Comparison of ENCODE assay signal across 1 fruit fly cellular context in the genomic region with DNA sequence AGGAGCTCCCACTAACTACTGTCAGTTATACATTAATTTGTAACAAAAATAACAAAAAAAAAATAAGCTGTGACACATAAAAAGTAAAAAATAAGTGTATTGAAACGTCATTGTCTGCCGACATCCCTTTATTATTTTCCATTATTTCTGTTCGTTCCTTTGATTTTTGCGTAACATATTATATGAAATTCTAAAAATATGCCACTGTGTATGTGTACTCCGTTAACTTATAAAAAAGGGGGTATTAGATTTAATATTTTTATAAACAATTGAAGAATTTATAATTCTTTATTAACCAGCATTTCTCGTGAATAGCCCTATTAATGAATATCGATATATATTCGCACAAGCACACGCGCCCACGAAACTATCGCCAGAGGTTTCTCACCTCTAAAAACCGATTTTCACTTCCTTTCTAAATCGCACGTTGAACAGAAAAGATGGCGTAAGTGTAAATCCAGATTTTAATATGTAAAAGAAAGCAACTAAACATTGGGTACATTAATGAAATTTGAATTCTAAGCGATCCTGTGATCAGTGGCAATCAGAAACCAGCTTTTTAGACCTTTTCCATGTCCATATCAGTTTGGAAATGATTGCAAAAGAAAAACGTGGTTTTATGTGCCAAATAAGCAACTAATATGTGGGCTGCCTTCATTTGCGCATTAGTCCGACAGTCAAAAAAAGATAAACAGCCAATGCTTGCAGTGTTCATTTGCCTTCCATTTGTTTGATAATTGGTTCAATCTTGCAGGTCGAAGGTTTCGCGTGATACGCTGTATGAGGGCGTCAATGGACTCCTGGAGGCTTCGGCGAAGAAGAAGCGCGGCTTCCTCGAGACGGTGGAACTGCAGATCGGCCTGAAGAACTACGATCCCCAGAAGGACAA.
TF ChIP-seq lines count a peak whose summit lies in the region.

A gene (plus strand): TSS at position 406 of the 889 bp plus-strand sequence.

TF ChIP-seq in whole organism, embryonic, 481 proteins besides CTCF, POLR2A, EP300 and RAD21 (continued from another document and continues in another):
- peak; percentile 33 to 72 for TF ChIP-seq Pdp1 (GFP tag; optimal IDR thresholded peaks at IDR 0.05; lab: Kevin White, UChicago)
- peak; percentile 53 for TF ChIP-seq unpg (GFP tag; optimal IDR thresholded peaks at IDR 0.05; lab: Kevin White, UChicago)
- TF ChIP-seq trem (tag; optimal IDR thresholded peaks at IDR 0.05; lab: Kevin White, UChicago) = peak; percentile 79
- peak; percentile 55 for TF ChIP-seq CG1602 (GFP tag; optimal IDR thresholded peaks at IDR 0.05; lab: Kevin White, UChicago)
- peak; percentile 61 for TF ChIP-seq CG3281 (GFP tag; optimal IDR thresholded peaks at IDR 0.05; lab: Kevin White, UChicago)
- TF ChIP-seq CG33213 (GFP tag; optimal IDR thresholded peaks at IDR 0.05; lab: Kevin White, UChicago) = peak; percentile 33
- TF ChIP-seq lov (optimal IDR thresholded peaks at IDR 0.05; lab: Kevin White, UChicago) = no peak
- TF ChIP-seq lov (GFP tag; IDR thresholded peaks at IDR 0.05; lab: Robert Waterston, UW) = peak; percentile 86
- TF ChIP-seq pros (GFP tag; optimal IDR thresholded peaks at IDR 0.05; lab: Kevin White, UChicago) = no peak
- no peak for TF ChIP-seq br (optimal IDR thresholded peaks at IDR 0.05; lab: Kevin White, UChicago)
- peak; percentile 37 for TF ChIP-seq MBD-R2 (GFP tag; IDR thresholded peaks at IDR 0.05; lab: Robert Waterston, UW)
- TF ChIP-seq sna (GFP tag; IDR thresholded peaks at IDR 0.05; lab: Robert Waterston, UW; ENCODE audit: partially characterized antibody) = peak; percentile 19; the same call in 1 of the 2 replicates
- peak; percentile 64; the same call in 2 of the 4 replicates for TF ChIP-seq Gug (GFP tag; IDR thresholded peaks at IDR 0.05; lab: Robert Waterston, UW)
- TF ChIP-seq CG31224 (GFP tag; IDR thresholded peaks at IDR 0.05; lab: Robert Waterston, UW) = peak; percentile 18; the same call in 1 of the 2 replicates
- TF ChIP-seq Lhr (GFP tag; optimal IDR thresholded peaks at IDR 0.05; lab: Kevin White, UChicago) = no peak
- TF ChIP-seq tx (GFP tag; optimal IDR thresholded peaks at IDR 0.05; lab: Kevin White, UChicago) = no peak
- peak; percentile 71 for TF ChIP-seq CG17328 (GFP tag; IDR thresholded peaks at IDR 0.05; lab: Robert Waterston, UW)
- no peak for TF ChIP-seq fd102C (GFP tag; optimal IDR thresholded peaks at IDR 0.05; lab: Kevin White, UChicago)
- TF ChIP-seq gt (GFP tag; IDR thresholded peaks at IDR 0.05; lab: Robert Waterston, UW) = no peak
- 0 out of 2 replicates have a peak, but pooled peaks have one; percentile 23 for TF ChIP-seq wor (GFP tag; IDR thresholded peaks at IDR 0.05; lab: Robert Waterston, UW)
- peak; percentile 77 for TF ChIP-seq onecut (GFP tag; IDR thresholded peaks at IDR 0.05; lab: Robert Waterston, UW)
- TF ChIP-seq Dip3 (GFP tag; optimal IDR thresholded peaks at IDR 0.05; lab: Kevin White, UChicago) = peak; percentile 12
- peak; percentile 32; the same call in 1 of the 3 replicates for TF ChIP-seq Aef1 (GFP tag; IDR thresholded peaks at IDR 0.05; lab: Robert Waterston, UW)
- peak; percentile 95 for TF ChIP-seq CG42726 (GFP tag; IDR thresholded peaks at IDR 0.05; lab: Robert Waterston, UW; ENCODE audit: partially characterized antibody)
- TF ChIP-seq pb (GFP tag; optimal IDR thresholded peaks at IDR 0.05; lab: Kevin White, UChicago) = peak; percentile 53
- TF ChIP-seq Bteb2 (GFP tag; optimal IDR thresholded peaks at IDR 0.05; lab: Kevin White, UChicago) = peak; percentile 47
- TF ChIP-seq Opbp (GFP tag; IDR thresholded peaks at IDR 0.05; lab: Robert Waterston, UW; ENCODE audit: partially characterized antibody) = peak; percentile 96
- peak; percentile 48 for TF ChIP-seq grau (tag; optimal IDR thresholded peaks at IDR 0.05; lab: Kevin White, UChicago)
- no peak for TF ChIP-seq Eip74EF (GFP tag; optimal IDR thresholded peaks at IDR 0.05; lab: Kevin White, UChicago)
- peak; percentile 36 for TF ChIP-seq CG3407 (GFP tag; optimal IDR thresholded peaks at IDR 0.05; lab: Kevin White, UChicago)
- TF ChIP-seq ara (GFP tag; IDR thresholded peaks at IDR 0.05; lab: Robert Waterston, UW) = no peak
- TF ChIP-seq Dip2 (GFP tag; IDR thresholded peaks at IDR 0.05; lab: Robert Waterston, UW) = no peak
- TF ChIP-seq vfl (GFP tag; optimal IDR thresholded peaks at IDR 0.05; lab: Kevin White, UChicago) = no peak
- peak; percentile 89 for TF ChIP-seq CG11456 (GFP tag; IDR thresholded peaks at IDR 0.05; lab: Robert Waterston, UW)
- no peak for TF ChIP-seq Myb (GFP tag; optimal IDR thresholded peaks at IDR 0.05; lab: Kevin White, UChicago)
- no peak for TF ChIP-seq CG4617 (GFP tag; optimal IDR thresholded peaks at IDR 0.05; lab: Kevin White, UChicago; ENCODE audit: borderline replicate concordance)
- peak; percentile 78 for TF ChIP-seq nerfin-2 (GFP tag; IDR thresholded peaks at IDR 0.05; lab: Robert Waterston, UW; ENCODE audit: partially characterized antibody)
- peak; percentile 50 for TF ChIP-seq CG2678 (tag; optimal IDR thresholded peaks at IDR 0.05; lab: Kevin White, UChicago)
- TF ChIP-seq CG13775 (GFP tag; optimal IDR thresholded peaks at IDR 0.05; lab: Kevin White, UChicago) = peak; percentile 79
- no peak for TF ChIP-seq ATbp (GFP tag; optimal IDR thresholded peaks at IDR 0.05; lab: Kevin White, UChicago)
- TF ChIP-seq pfk (GFP tag; optimal IDR thresholded peaks at IDR 0.05; lab: Kevin White, UChicago) = peak; percentile 65
- TF ChIP-seq NFAT (GFP tag; IDR thresholded peaks at IDR 0.05; lab: Robert Waterston, UW) = peak; percentile 83
- peak; percentile 75 for TF ChIP-seq CG9932 (GFP tag; IDR thresholded peaks at IDR 0.05; lab: Robert Waterston, UW)
- no peak for TF ChIP-seq hth (optimal IDR thresholded peaks at IDR 0.05; lab: Kevin White, UChicago)
- TF ChIP-seq Ravus (GFP tag; IDR thresholded peaks at IDR 0.05; lab: Robert Waterston, UW) = no peak
- no peak for TF ChIP-seq CG1529 (GFP tag; optimal IDR thresholded peaks at IDR 0.05; lab: Kevin White, UChicago)
- TF ChIP-seq CG14050 (GFP tag; IDR thresholded peaks at IDR 0.05; lab: Robert Waterston, UW) = no peak
- peak; percentile 3 for TF ChIP-seq Fer1 (GFP tag; optimal IDR thresholded peaks at IDR 0.05; lab: Kevin White, UChicago)
- TF ChIP-seq ken (GFP tag; IDR thresholded peaks at IDR 0.05; lab: Robert Waterston, UW) = peak; percentile 49; the same call in 1 of the 3 replicates
- TF ChIP-seq CG10543 (GFP tag; optimal IDR thresholded peaks at IDR 0.05; lab: Kevin White, UChicago) = peak; percentile 54
- peak; percentile 34 for TF ChIP-seq CG15269 (tag; optimal IDR thresholded peaks at IDR 0.05; lab: Kevin White, UChicago)
- peak; percentile 84 for TF ChIP-seq Sry-δ (GFP tag; optimal IDR thresholded peaks at IDR 0.05; lab: Kevin White, UChicago)
- peak; percentile 69 for TF ChIP-seq CG6765 (GFP tag; optimal IDR thresholded peaks at IDR 0.05; lab: Kevin White, UChicago)
- peak; percentile 80 for TF ChIP-seq Vsx1 (GFP tag; optimal IDR thresholded peaks at IDR 0.05; lab: Kevin White, UChicago)
- TF ChIP-seq CG11247 (GFP tag; IDR thresholded peaks at IDR 0.05; lab: Robert Waterston, UW) = peak; percentile 64
- peak; percentile 10 for TF ChIP-seq Atf-2 (GFP tag; optimal IDR thresholded peaks at IDR 0.05; lab: Kevin White, UChicago)
- TF ChIP-seq disco-r (GFP tag; optimal IDR thresholded peaks at IDR 0.05; lab: Kevin White, UChicago) = no peak
- peak; percentile 23; the same call in 1 of the 2 replicates for TF ChIP-seq CG43689 (GFP tag; IDR thresholded peaks at IDR 0.05; lab: Robert Waterston, UW)
- peak; percentile 50; the same call in 1 of the 3 replicates for TF ChIP-seq Optix (GFP tag; IDR thresholded peaks at IDR 0.05; lab: Robert Waterston, UW)
- TF ChIP-seq CG8359 (GFP tag; optimal IDR thresholded peaks at IDR 0.05; lab: Kevin White, UChicago; ENCODE audit: borderline replicate concordance) = no peak
- TF ChIP-seq HLH3B (GFP tag; IDR thresholded peaks at IDR 0.05; lab: Robert Waterston, UW) = peak; percentile 56
- TF ChIP-seq CG12744 (GFP tag; optimal IDR thresholded peaks at IDR 0.05; lab: Kevin White, UChicago) = no peak
- TF ChIP-seq scrt (GFP tag; optimal IDR thresholded peaks at IDR 0.05; lab: Kevin White, UChicago) = peak; percentile 54
- peak; percentile 15 for TF ChIP-seq ash1 (GFP tag; optimal IDR thresholded peaks at IDR 0.05; lab: Kevin White, UChicago)
- TF ChIP-seq CG12219 (GFP tag; optimal IDR thresholded peaks at IDR 0.05; lab: Kevin White, UChicago) = peak; percentile 33
- peak; percentile 64 for TF ChIP-seq Doc3 (GFP tag; IDR thresholded peaks at IDR 0.05; lab: Robert Waterston, UW; ENCODE audit: partially characterized antibody)
- no peak for TF ChIP-seq lilli (GFP tag; optimal IDR thresholded peaks at IDR 0.05; lab: Kevin White, UChicago)
- peak; percentile 88 for TF ChIP-seq phol (tag; optimal IDR thresholded peaks at IDR 0.05; lab: Kevin White, UChicago)
- peak; percentile 70 for TF ChIP-seq zen (tag; optimal IDR thresholded peaks at IDR 0.05; lab: Kevin White, UChicago)
- no peak for TF ChIP-seq CG13123 (GFP tag; optimal IDR thresholded peaks at IDR 0.05; lab: Kevin White, UChicago)
- peak; percentile 39 for TF ChIP-seq Atf6 (GFP tag; IDR thresholded peaks at IDR 0.05; lab: Robert Waterston, UW)
- TF ChIP-seq gcm (GFP tag; optimal IDR thresholded peaks at IDR 0.05; lab: Kevin White, UChicago) = peak; percentile 23
- 0 out of 2 replicates have a peak, but pooled peaks have one; percentile 29 for TF ChIP-seq ap (GFP tag; IDR thresholded peaks at IDR 0.05; lab: Robert Waterston, UW)
- TF ChIP-seq CG14710 (tag; optimal IDR thresholded peaks at IDR 0.05; lab: Kevin White, UChicago) = peak; percentile 71
- TF ChIP-seq gem (tag; optimal IDR thresholded peaks at IDR 0.05; lab: Kevin White, UChicago) = peak; percentile 87
- peak; percentile 58 for TF ChIP-seq E2f1 (GFP tag; IDR thresholded peaks at IDR 0.05; lab: Robert Waterston, UW)
- TF ChIP-seq BEAF-32 (GFP tag; optimal IDR thresholded peaks at IDR 0.05; lab: Kevin White, UChicago) = peak; percentile 76
- no peak for TF ChIP-seq zf30C (GFP tag; optimal IDR thresholded peaks at IDR 0.05; lab: Kevin White, UChicago)
- no peak for TF ChIP-seq eve (GFP tag; optimal IDR thresholded peaks at IDR 0.05; lab: Kevin White, UChicago)
- no peak for TF ChIP-seq seq (GFP tag; IDR thresholded peaks at IDR 0.05; lab: Robert Waterston, UW)
- peak; percentile 96 for TF ChIP-seq Med (GFP tag; lab: Kevin White, UChicago)
- peak; percentile 67 for TF ChIP-seq CG34376 (GFP tag; optimal IDR thresholded peaks at IDR 0.05; lab: Kevin White, UChicago)
- TF ChIP-seq Doc2 (GFP tag; IDR thresholded peaks at IDR 0.05; lab: Robert Waterston, UW) = no peak
- no peak for TF ChIP-seq prd (optimal IDR thresholded peaks at IDR 0.05; lab: Kevin White, UChicago)
- peak; percentile 78; the same call in 2 of the 3 replicates for TF ChIP-seq prd (GFP tag; IDR thresholded peaks at IDR 0.05; lab: Robert Waterston, UW)
- peak; percentile 0 for TF ChIP-seq Nf-YB (GFP tag; optimal IDR thresholded peaks at IDR 0.05; lab: Kevin White, UChicago)
- peak; percentile 51; the same call in 1 of the 2 replicates for TF ChIP-seq sens-2 (GFP tag; IDR thresholded peaks at IDR 0.05; lab: Robert Waterston, UW)
- peak; percentile 46 for TF ChIP-seq CG4854 (GFP tag; optimal IDR thresholded peaks at IDR 0.05; lab: Kevin White, UChicago)
- peak; percentile 97 for TF ChIP-seq Ets97D (GFP tag; optimal IDR thresholded peaks at IDR 0.05; lab: Kevin White, UChicago)
- 0 out of 2 replicates have a peak, but pooled peaks have one; percentile 9 for TF ChIP-seq dimm (GFP tag; IDR thresholded peaks at IDR 0.05; lab: Robert Waterston, UW)
- TF ChIP-seq Hmr (GFP tag; optimal IDR thresholded peaks at IDR 0.05; lab: Kevin White, UChicago) = peak; percentile 68
- TF ChIP-seq pzg (GFP tag; optimal IDR thresholded peaks at IDR 0.05; lab: Kevin White, UChicago) = peak; percentile 47
- no peak for TF ChIP-seq repo (GFP tag; optimal IDR thresholded peaks at IDR 0.05; lab: Kevin White, UChicago)
- TF ChIP-seq tgo (GFP tag; IDR thresholded peaks at IDR 0.05; lab: Robert Waterston, UW) = peak; percentile 71
- peak; percentile 66; the same call in 1 of the 2 replicates for TF ChIP-seq CG5953 (GFP tag; IDR thresholded peaks at IDR 0.05; lab: Robert Waterston, UW)
- TF ChIP-seq oc (tag; optimal IDR thresholded peaks at IDR 0.05; lab: Kevin White, UChicago) = no peak
- TF ChIP-seq CG10654 (GFP tag; optimal IDR thresholded peaks at IDR 0.05; lab: Kevin White, UChicago) = peak; percentile 22
- TF ChIP-seq pho (GFP tag; optimal IDR thresholded peaks at IDR 0.05; lab: Kevin White, UChicago) = peak; percentile 31
- peak; percentile 22 for TF ChIP-seq Camta (GFP tag; optimal IDR thresholded peaks at IDR 0.05; lab: Kevin White, UChicago)
- TF ChIP-seq bab2 (GFP tag; optimal IDR thresholded peaks at IDR 0.05; lab: Kevin White, UChicago) = no peak
- peak; percentile 76 for TF ChIP-seq vvl (GFP tag; IDR thresholded peaks at IDR 0.05; lab: Robert Waterston, UW)
- TF ChIP-seq CG33557 (GFP tag; optimal IDR thresholded peaks at IDR 0.05; lab: Kevin White, UChicago) = peak; percentile 7
- TF ChIP-seq CG6689 (GFP tag; IDR thresholded peaks at IDR 0.05; lab: Robert Waterston, UW) = peak; percentile 79
- TF ChIP-seq pan (optimal IDR thresholded peaks at IDR 0.05; lab: Kevin White, UChicago) = no peak
- TF ChIP-seq pan (GFP tag; optimal IDR thresholded peaks at IDR 0.05 in 1 of 2, IDR thresholded peaks at IDR 0.05 in 1 of 2) = peak in 1 of 2 experiments; percentile 64
- TF ChIP-seq chm (GFP tag; IDR thresholded peaks at IDR 0.05; lab: Robert Waterston, UW) = peak; percentile 87
- TF ChIP-seq CG8089 (GFP tag; optimal IDR thresholded peaks at IDR 0.05; lab: Kevin White, UChicago) = peak; percentile 16
- no peak for TF ChIP-seq CG1832 (GFP tag; optimal IDR thresholded peaks at IDR 0.05; lab: Kevin White, UChicago)
- peak; percentile 71 for TF ChIP-seq lmd (GFP tag; IDR thresholded peaks at IDR 0.05; lab: Robert Waterston, UW)
- peak; percentile 86; the same call in 2 of the 3 replicates for TF ChIP-seq mld (GFP tag; IDR thresholded peaks at IDR 0.05; lab: Robert Waterston, UW; ENCODE audit: partially characterized antibody)
- no peak for TF ChIP-seq Elba2 (GFP tag; optimal IDR thresholded peaks at IDR 0.05; lab: Kevin White, UChicago)
- peak; percentile 47 for TF ChIP-seq al (GFP tag; IDR thresholded peaks at IDR 0.05; lab: Robert Waterston, UW)
- peak; percentile 79 for TF ChIP-seq NfI (GFP tag; optimal IDR thresholded peaks at IDR 0.05; lab: Kevin White, UChicago)
- TF ChIP-seq Dek (tag; optimal IDR thresholded peaks at IDR 0.05; lab: Kevin White, UChicago) = peak; percentile 48
- no peak for TF ChIP-seq CG9609 (GFP tag; optimal IDR thresholded peaks at IDR 0.05; lab: Kevin White, UChicago)
- TF ChIP-seq CG15601 (tag; optimal IDR thresholded peaks at IDR 0.05; lab: Kevin White, UChicago) = peak; percentile 10
- peak; percentile 82 for TF ChIP-seq CG12071 (GFP tag; optimal IDR thresholded peaks at IDR 0.05; lab: Kevin White, UChicago)
- peak; percentile 66; the same call in 1 of the 2 replicates for TF ChIP-seq CG7372 (GFP tag; IDR thresholded peaks at IDR 0.05; lab: Robert Waterston, UW)
